Fruit fly (Drosophila melanogaster): ENCODE results near the gene CG42331.

The CG42331 gene

DNA sequence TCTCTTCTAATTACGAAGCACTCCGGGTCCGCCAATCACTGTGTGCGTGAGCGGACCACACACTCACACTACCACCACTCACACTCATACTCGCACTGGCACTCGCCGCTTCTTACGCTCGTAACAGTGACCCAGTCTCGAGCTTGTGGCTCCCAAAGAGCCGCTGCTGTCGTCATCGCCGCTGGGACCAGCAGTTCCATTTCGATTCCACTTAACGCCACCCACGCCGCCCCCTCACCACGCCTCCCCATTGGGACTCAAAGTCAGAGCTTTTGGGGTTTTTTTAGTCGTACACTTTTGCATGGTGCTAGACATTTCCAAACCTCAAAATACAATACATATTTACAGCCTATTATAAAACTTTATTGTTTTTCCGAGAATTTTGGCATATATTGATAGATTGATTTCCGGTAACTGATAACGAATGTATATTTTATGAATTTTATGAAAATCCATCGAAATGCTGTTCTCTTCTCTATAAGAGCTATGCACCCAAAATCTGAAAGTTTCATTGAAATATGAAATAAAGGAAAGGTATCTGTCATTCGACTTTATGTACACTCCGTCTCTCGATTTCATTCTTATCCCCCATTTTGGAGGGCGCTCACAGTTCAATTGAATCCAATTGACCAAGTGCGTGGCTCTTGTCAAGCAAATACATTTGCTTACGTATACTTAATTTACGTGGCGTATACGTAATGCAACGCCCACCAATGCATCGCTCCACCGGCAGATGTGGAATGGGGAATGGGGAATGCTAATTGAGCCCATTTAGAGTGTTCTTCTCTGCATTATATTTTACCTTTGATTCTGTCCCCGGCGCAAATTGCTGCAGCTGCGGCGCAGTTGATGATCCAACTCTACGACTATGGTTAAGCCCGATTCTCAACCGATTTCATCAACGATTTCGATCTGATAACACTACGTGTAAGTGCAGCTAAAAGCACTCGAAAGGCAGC lies at the start of gene CG42331 (continued):
- TF ChIP-seq Hsf (GFP tag; optimal IDR thresholded peaks at IDR 0.05): peak; percentile 56
- TF ChIP-seq CG13123 (GFP tag; optimal IDR thresholded peaks at IDR 0.05): no peak
- TF ChIP-seq CG4730 (GFP tag; IDR thresholded peaks at IDR 0.05): no peak
- TF ChIP-seq CG11723 (GFP tag; optimal IDR thresholded peaks at IDR 0.05): peak; percentile 14
- peak; percentile 60 for TF ChIP-seq CG7786 (GFP tag; optimal IDR thresholded peaks at IDR 0.05)
- no peak for TF ChIP-seq CG1832 (GFP tag; optimal IDR thresholded peaks at IDR 0.05)
- TF ChIP-seq vfl (GFP tag; optimal IDR thresholded peaks at IDR 0.05): no peak
- no peak for TF ChIP-seq corto (GFP tag; optimal IDR thresholded peaks at IDR 0.05)
- no peak; the same call in 1 of the 2 replicates for TF ChIP-seq Ravus (GFP tag; IDR thresholded peaks at IDR 0.05)
- no peak for TF ChIP-seq NC2β (GFP tag; optimal IDR thresholded peaks at IDR 0.05)
- no peak for TF ChIP-seq CG31388 (GFP tag; optimal IDR thresholded peaks at IDR 0.05)
- TF ChIP-seq Hmx (GFP tag; optimal IDR thresholded peaks at IDR 0.05): no peak
- TF ChIP-seq CG11093 (GFP tag; IDR thresholded peaks at IDR 0.05): 0 out of 3 replicates have a peak, but pooled peaks have one; percentile 33
- TF ChIP-seq CG2875 (GFP tag; optimal IDR thresholded peaks at IDR 0.05): peak; percentile 42
- TF ChIP-seq CG31365 (tag; optimal IDR thresholded peaks at IDR 0.05): no peak
- TF ChIP-seq CoRest (tag; optimal IDR thresholded peaks at IDR 0.05): peak; percentile 73
- TF ChIP-seq bowl (GFP tag; IDR thresholded peaks at IDR 0.05): no peak
- TF ChIP-seq ac (GFP tag; optimal IDR thresholded peaks at IDR 0.05): no peak
- no peak for TF ChIP-seq CG13894 (tag; optimal IDR thresholded peaks at IDR 0.05)
- no peak for TF ChIP-seq unc-4 (GFP tag; IDR thresholded peaks at IDR 0.05; ENCODE audit: partially characterized antibody)
- TF ChIP-seq CG11247 (GFP tag; IDR thresholded peaks at IDR 0.05): no peak
- TF ChIP-seq tap (tag; optimal IDR thresholded peaks at IDR 0.05): peak; percentile 42
- TF ChIP-seq Mrtf (GFP tag; IDR thresholded peaks at IDR 0.05): no peak
- TF ChIP-seq CrebB (tag; optimal IDR thresholded peaks at IDR 0.05): no peak
- TF ChIP-seq bcd (GFP tag; optimal IDR thresholded peaks at IDR 0.05): peak; percentile 38
- no peak for TF ChIP-seq jigr1 (GFP tag; IDR thresholded peaks at IDR 0.05)
- no peak for TF ChIP-seq stwl (tag; optimal IDR thresholded peaks at IDR 0.05)
- TF ChIP-seq onecut (GFP tag; IDR thresholded peaks at IDR 0.05): peak; percentile 25; the same call in 1 of the 2 replicates
- peak; percentile 70 for TF ChIP-seq unpg (GFP tag; optimal IDR thresholded peaks at IDR 0.05)
- TF ChIP-seq chm (GFP tag; IDR thresholded peaks at IDR 0.05): peak; percentile 18; the same call in 1 of the 2 replicates
- peak; percentile 37; the same call in 2 of the 3 replicates for TF ChIP-seq croc (GFP tag; conservative IDR thresholded peaks at IDR 0.05)
- peak; percentile 47; the same call in 1 of the 2 replicates for TF ChIP-seq slbo (GFP tag; IDR thresholded peaks at IDR 0.05)
- TF ChIP-seq CG4404 (GFP tag; IDR thresholded peaks at IDR 0.05): no peak
- TF ChIP-seq CG17385 (GFP tag; optimal IDR thresholded peaks at IDR 0.05): peak; percentile 51
- TF ChIP-seq gcm2 (GFP tag; optimal IDR thresholded peaks at IDR 0.05): no peak
- no peak for TF ChIP-seq CG12299 (tag; optimal IDR thresholded peaks at IDR 0.05)
- no peak for TF ChIP-seq CG17186 (GFP tag; optimal IDR thresholded peaks at IDR 0.05)
- TF ChIP-seq CG6175 (GFP tag; IDR thresholded peaks at IDR 0.05): peak; percentile 18; the same call in 1 of the 3 replicates
- no peak for TF ChIP-seq amos (GFP tag; IDR thresholded peaks at IDR 0.05; ENCODE audit: partially characterized antibody)
- TF ChIP-seq Fer2 (tag; optimal IDR thresholded peaks at IDR 0.05): no peak
- TF ChIP-seq ash1 (GFP tag; optimal IDR thresholded peaks at IDR 0.05): no peak
- no peak for TF ChIP-seq Sin3A (optimal IDR thresholded peaks at IDR 0.05)
- no peak for TF ChIP-seq CG14667 (GFP tag; IDR thresholded peaks at IDR 0.05)
- TF ChIP-seq ara (GFP tag; IDR thresholded peaks at IDR 0.05): no peak
- TF ChIP-seq CG16815 (GFP tag; optimal IDR thresholded peaks at IDR 0.05): no peak
- TF ChIP-seq crol (GFP tag; IDR thresholded peaks at IDR 0.05): peak; percentile 89
- TF ChIP-seq Stat92E (GFP tag; optimal IDR thresholded peaks at IDR 0.05): no peak
- peak; percentile 71 for TF ChIP-seq phol (tag; optimal IDR thresholded peaks at IDR 0.05)
- peak; percentile 11 for TF ChIP-seq CG12744 (GFP tag; optimal IDR thresholded peaks at IDR 0.05)
